Fruit fly (Drosophila melanogaster): Measurements from ENCODE around the gene CG14109.

CG14109 gene

DNA sequence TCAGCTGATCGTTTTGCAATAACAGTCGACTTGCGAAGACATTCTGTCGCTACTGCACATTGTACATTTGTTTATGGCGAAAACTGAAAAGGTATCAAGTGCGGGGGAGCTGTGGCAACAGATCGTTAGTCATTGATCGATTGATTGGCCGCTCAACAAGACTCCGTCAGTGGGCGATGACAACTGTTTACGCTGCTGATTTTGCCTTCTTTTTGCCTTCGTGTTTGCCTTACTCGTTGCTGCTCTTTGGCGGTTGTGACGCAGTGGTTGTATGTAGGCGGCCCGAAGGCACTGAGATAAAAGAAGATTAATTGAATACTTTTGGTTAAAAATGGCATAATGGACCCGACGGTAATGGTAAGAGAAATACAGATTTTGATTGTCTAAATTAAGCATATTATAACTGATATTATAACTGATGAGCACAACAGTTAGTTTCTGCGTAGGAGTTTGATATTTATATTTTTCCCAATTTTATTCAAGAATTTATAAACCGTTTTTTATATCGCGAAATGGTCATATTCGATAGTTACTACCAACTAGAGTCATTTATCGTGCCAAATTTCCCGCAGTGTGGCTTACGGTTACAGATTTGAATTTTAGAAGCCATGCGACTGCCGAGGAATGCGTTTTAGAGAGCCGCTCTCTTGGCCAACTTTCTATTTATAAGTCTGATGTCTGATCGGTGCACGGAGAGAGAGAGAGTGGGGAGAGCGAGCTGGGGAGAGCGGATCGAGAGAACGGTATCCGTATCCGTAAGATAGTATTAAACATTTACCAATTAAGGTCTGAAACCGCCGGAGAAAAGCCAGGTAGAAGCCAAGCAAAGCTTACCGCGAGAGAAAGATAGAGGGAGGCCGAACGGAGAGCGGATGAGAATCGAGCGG, 36.1 kb downstream of the CG14109 start (continued):
- TF ChIP-seq CG11695 (GFP tag; IDR thresholded peaks at IDR 0.05) = peak; percentile 89
- peak; percentile 69 for TF ChIP-seq onecut (GFP tag; IDR thresholded peaks at IDR 0.05)
- TF ChIP-seq CG4820 (GFP tag; optimal IDR thresholded peaks at IDR 0.05) = peak; percentile 90
- no peak; the same call in 1 of the 2 replicates for TF ChIP-seq sens-2 (GFP tag; IDR thresholded peaks at IDR 0.05)
- TF ChIP-seq chm (GFP tag; IDR thresholded peaks at IDR 0.05) = peak; percentile 39; the same call in 1 of the 2 replicates
- peak; percentile 51 for TF ChIP-seq vfl (GFP tag; optimal IDR thresholded peaks at IDR 0.05)
- TF ChIP-seq CG10654 (GFP tag; optimal IDR thresholded peaks at IDR 0.05) = peak; percentile 84
- TF ChIP-seq CG12299 (tag; optimal IDR thresholded peaks at IDR 0.05) = peak; percentile 53
- no peak for TF ChIP-seq Neu2 (GFP tag; optimal IDR thresholded peaks at IDR 0.05; ENCODE audit: borderline replicate concordance)
- TF ChIP-seq CG3065 (GFP tag; optimal IDR thresholded peaks at IDR 0.05) = peak; percentile 63
- no peak for TF ChIP-seq ab (GFP tag; optimal IDR thresholded peaks at IDR 0.05)
- peak; percentile 92 for TF ChIP-seq nau (GFP tag; optimal IDR thresholded peaks at IDR 0.05)
- TF ChIP-seq nerfin-1 (tag; optimal IDR thresholded peaks at IDR 0.05) = peak; percentile 83
- peak; percentile 63 for TF ChIP-seq schlank (tag; optimal IDR thresholded peaks at IDR 0.05)
- peak; percentile 75 for TF ChIP-seq CG31224 (GFP tag; IDR thresholded peaks at IDR 0.05)
- peak; percentile 88 for TF ChIP-seq sob (GFP tag; IDR thresholded peaks at IDR 0.05)
- peak; percentile 76 for TF ChIP-seq Dip3 (GFP tag; optimal IDR thresholded peaks at IDR 0.05)
- TF ChIP-seq stc (GFP tag; IDR thresholded peaks at IDR 0.05) = peak; percentile 82
- peak; percentile 88 for TF ChIP-seq CG4328 (GFP tag; optimal IDR thresholded peaks at IDR 0.05)
- TF ChIP-seq lmd (GFP tag; IDR thresholded peaks at IDR 0.05) = peak; percentile 92
- TF ChIP-seq CG7745 (tag; optimal IDR thresholded peaks at IDR 0.05) = no peak
- TF ChIP-seq repo (GFP tag; optimal IDR thresholded peaks at IDR 0.05) = peak; percentile 68
- TF ChIP-seq klu (GFP tag; IDR thresholded peaks at IDR 0.05) = peak; percentile 83
- peak; percentile 87 for TF ChIP-seq CG12155 (GFP tag; optimal IDR thresholded peaks at IDR 0.05)
- no peak for TF ChIP-seq Stat92E (GFP tag; optimal IDR thresholded peaks at IDR 0.05)
- peak; percentile 56 to 66 for TF ChIP-seq chif (GFP tag; optimal IDR thresholded peaks at IDR 0.05)
- TF ChIP-seq CG7928 (GFP tag; optimal IDR thresholded peaks at IDR 0.05) = peak; percentile 62
- TF ChIP-seq zen2 (GFP tag; IDR thresholded peaks at IDR 0.05; ENCODE audit: partially characterized antibody) = peak; percentile 85
- peak; percentile 77 for TF ChIP-seq gce (GFP tag; IDR thresholded peaks at IDR 0.05)
- TF ChIP-seq ken (GFP tag; IDR thresholded peaks at IDR 0.05) = peak; percentile 75
- peak; percentile 86 for TF ChIP-seq CG12104 (GFP tag; optimal IDR thresholded peaks at IDR 0.05)
- TF ChIP-seq Tbp (GFP tag; optimal IDR thresholded peaks at IDR 0.05) = no peak
- TF ChIP-seq CG9727 (GFP tag; optimal IDR thresholded peaks at IDR 0.05) = peak; percentile 92
- peak; percentile 85 for TF ChIP-seq odd (GFP tag; optimal IDR thresholded peaks at IDR 0.05)
- TF ChIP-seq CG12219 (GFP tag; optimal IDR thresholded peaks at IDR 0.05) = peak; percentile 80
- TF ChIP-seq fd3F (GFP tag; optimal IDR thresholded peaks at IDR 0.05) = peak; percentile 80
- TF ChIP-seq Dad (GFP tag; optimal IDR thresholded peaks at IDR 0.05) = peak; percentile 68
- TF ChIP-seq pnt (GFP tag; optimal IDR thresholded peaks at IDR 0.05) = peak; percentile 55
- TF ChIP-seq Kr (GFP tag; optimal IDR thresholded peaks at IDR 0.05) = no peak
- TF ChIP-seq Pdp1 (GFP tag; optimal IDR thresholded peaks at IDR 0.05) = peak; percentile 68 to 73
- TF ChIP-seq CG16779 (GFP tag; IDR thresholded peaks at IDR 0.05) = 0 out of 2 replicates have a peak, but pooled peaks have one; percentile 17
- TF ChIP-seq CG12659 (GFP tag; optimal IDR thresholded peaks at IDR 0.05) = peak; percentile 94
- peak; percentile 64 for TF ChIP-seq CTCF (GFP tag; optimal IDR thresholded peaks at IDR 0.05)
- TF ChIP-seq BtbVII (GFP tag; optimal IDR thresholded peaks at IDR 0.05) = peak; percentile 92
- TF ChIP-seq exex (tag; optimal IDR thresholded peaks at IDR 0.05) = peak; percentile 16
- TF ChIP-seq CG6175 (GFP tag; IDR thresholded peaks at IDR 0.05) = peak; percentile 47; the same call in 1 of the 3 replicates
- no peak for TF ChIP-seq pan (optimal IDR thresholded peaks at IDR 0.05)
- TF ChIP-seq pan (GFP tag; optimal IDR thresholded peaks at IDR 0.05 in 1 of 2, IDR thresholded peaks at IDR 0.05 in 1 of 2) = peak in 1 of 2 experiments; percentile 87
- peak; percentile 93 for TF ChIP-seq fd96Cb (tag; optimal IDR thresholded peaks at IDR 0.05)
